Fruit fly (Drosophila melanogaster): Measurements from ENCODE around the gene CCT1.

Gene CCT1

DNA sequence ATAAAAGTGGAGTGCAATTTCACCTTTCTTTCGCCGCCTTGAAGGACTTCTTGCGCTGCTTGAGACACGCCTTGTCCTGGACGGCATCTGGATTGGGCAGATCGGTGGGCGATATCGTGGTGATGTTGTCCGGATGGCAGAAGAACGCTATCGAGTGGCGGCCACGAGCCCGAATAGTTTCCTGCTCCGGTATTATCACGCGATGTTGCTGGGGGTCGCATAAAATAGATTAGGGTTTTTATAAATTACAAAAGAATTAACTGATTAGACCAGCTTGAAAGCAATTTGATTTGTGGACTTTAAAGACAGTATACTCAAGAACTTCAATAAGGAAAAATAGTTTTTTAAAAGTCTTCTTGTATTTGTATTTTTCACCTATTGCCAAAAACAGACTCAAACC is 29.2 kb upstream of the CCT1 start:
- TF ChIP-seq Ravus (GFP tag; IDR thresholded peaks at IDR 0.05) (no peak), nerfin-2 (GFP tag; IDR thresholded peaks at IDR 0.05; ENCODE audit: partially characterized antibody) (no peak), CG13287 (GFP tag; IDR thresholded peaks at IDR 0.05; ENCODE audit: partially characterized antibody) (no peak), CG11504 (tag; optimal IDR thresholded peaks at IDR 0.05) (no peak), sens (GFP tag) (peak; percentile 47), kay (GFP tag; optimal IDR thresholded peaks at IDR 0.05) (no peak), CG6854 (GFP tag; optimal IDR thresholded peaks at IDR 0.05) (peak; percentile 8), cato (GFP tag; optimal IDR thresholded peaks at IDR 0.05; ENCODE audit: borderline replicate concordance) (no peak), CG8290 (GFP tag; optimal IDR thresholded peaks at IDR 0.05) (no peak), CG8290 (tag; optimal IDR thresholded peaks at IDR 0.05) (no peak), sug (tag; optimal IDR thresholded peaks at IDR 0.05) (peak; percentile 92), chinmo (GFP tag; IDR thresholded peaks at IDR 0.05; ENCODE audit: partially characterized antibody) (no peak), Six4 (GFP tag; optimal IDR thresholded peaks at IDR 0.05) (no peak), Med (GFP tag) (peak; percentile 9), dysf (GFP tag; IDR thresholded peaks at IDR 0.05) (0 out of 3 replicates have a peak, but pooled peaks have one; percentile 13), CG10147 (GFP tag; optimal IDR thresholded peaks at IDR 0.05) (no peak), CG3163 (GFP tag; optimal IDR thresholded peaks at IDR 0.05) (no peak), so (GFP tag; IDR thresholded peaks at IDR 0.05) (no peak), CG8089 (GFP tag; optimal IDR thresholded peaks at IDR 0.05) (no peak), cwo (GFP tag; optimal IDR thresholded peaks at IDR 0.05) (peak; percentile 11), CG13123 (GFP tag; optimal IDR thresholded peaks at IDR 0.05) (no peak), D19B (GFP tag; optimal IDR thresholded peaks at IDR 0.05) (no peak), Lhr (GFP tag; optimal IDR thresholded peaks at IDR 0.05) (no peak), Jarid2 (GFP tag; optimal IDR thresholded peaks at IDR 0.05) (no peak), ato (GFP tag; IDR thresholded peaks at IDR 0.05; ENCODE audit: partially characterized antibody) (no peak), exex (tag; optimal IDR thresholded peaks at IDR 0.05) (peak; percentile 86)

DNA sequence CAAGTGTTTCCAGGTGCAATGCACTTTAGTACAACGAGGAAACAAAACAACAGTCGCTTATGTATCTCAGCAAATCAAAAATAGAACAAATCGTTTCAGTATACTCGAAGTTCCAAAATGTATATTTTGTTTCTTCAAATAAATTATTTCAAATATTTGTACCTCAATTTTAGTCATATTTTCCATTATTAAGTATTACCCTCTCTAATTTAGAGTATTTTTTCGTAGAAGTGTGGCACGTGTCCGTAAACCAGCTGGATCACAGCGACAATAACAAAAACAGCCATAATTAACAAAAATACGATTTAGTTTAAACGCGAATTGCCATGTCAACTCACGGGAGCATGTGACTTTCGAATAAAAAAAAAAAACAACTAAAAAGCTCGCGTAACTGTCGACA is 27.5 kb upstream of the CCT1 start:
- TF ChIP-seq CG10321 (GFP tag; IDR thresholded peaks at IDR 0.05) (no peak), Blimp-1 (GFP tag; optimal IDR thresholded peaks at IDR 0.05) (no peak), ab (GFP tag; optimal IDR thresholded peaks at IDR 0.05) (no peak), CG4360 (GFP tag; IDR thresholded peaks at IDR 0.05) (no peak), sd (tag; optimal IDR thresholded peaks at IDR 0.05) (no peak), Atf3 (GFP tag; optimal IDR thresholded peaks at IDR 0.05) (no peak), dimm (GFP tag; IDR thresholded peaks at IDR 0.05) (no peak), hkb (optimal IDR thresholded peaks at IDR 0.05) (no peak), hkb (GFP tag; IDR thresholded peaks at IDR 0.05) (no peak), corto (GFP tag; optimal IDR thresholded peaks at IDR 0.05) (no peak), Hr78 (GFP tag; optimal IDR thresholded peaks at IDR 0.05) (no peak), pzg (GFP tag; optimal IDR thresholded peaks at IDR 0.05) (no peak), dmrt99B (tag; optimal IDR thresholded peaks at IDR 0.05) (no peak), kah (GFP tag; optimal IDR thresholded peaks at IDR 0.05) (no peak), CG4707 (GFP tag; optimal IDR thresholded peaks at IDR 0.05) (no peak), Vsx1 (GFP tag; optimal IDR thresholded peaks at IDR 0.05) (no peak)
